Fruit fly (Drosophila melanogaster) whole organism, prepupa: ENCODE data around the gene Caper.

Source experiments
- Blimp-1 ChIP-seq: fragments of 200-800 bp; sonication (Bioruptor generic); optimal IDR thresholded peaks from 3 replicates; lab custom pipeline; 2017; ENCODE audit warnings: missing biosample characterization, missing genetic modification characterization, mild to moderate bottlenecking, moderate library complexity, missing genetic modification reagents
- CG11294 ChIP-seq: fragments of 200-800 bp; sonication (Bioruptor generic); IDR thresholded peaks from 2 replicates; pipeline ENCODE4 v1.3.6; 2022; ENCODE audit warnings: missing biosample characterization, missing genetic modification characterization
- CG11762 ChIP-seq: fragments of 200-800 bp; sonication (Bioruptor generic); optimal IDR thresholded peaks from 3 replicates; lab custom pipeline; 2016; ENCODE audit warnings: missing biosample characterization, missing genetic modification characterization; ENCODE audit not compliant: insufficient read depth
- CG11902 ChIP-seq: fragments of 200-800 bp; sonication (Bioruptor generic); optimal IDR thresholded peaks from 3 replicates; lab custom pipeline; 2016; ENCODE audit warnings: missing biosample characterization, missing genetic modification characterization
- CG1621 ChIP-seq: fragments of 200-800 bp; sonication (Bioruptor generic); optimal IDR thresholded peaks from 3 replicates; lab custom pipeline; 2018; ENCODE audit warnings: missing biosample characterization, mild to moderate bottlenecking, missing genetic modification characterization
- CG3032 ChIP-seq: fragments of 200-800 bp; optimal IDR thresholded peaks from 2 replicates; lab custom pipeline; 2019; ENCODE audit warnings: missing biosample characterization, mild to moderate bottlenecking, missing genetic modification characterization, moderate library complexity
- CG31627 ChIP-seq: fragments of 200-800 bp; sonication (Bioruptor generic); optimal IDR thresholded peaks from 3 replicates; lab custom pipeline; 2016; ENCODE audit warnings: missing biosample characterization, missing genetic modification characterization
- CG32006 ChIP-seq: fragments of 200-800 bp; sonication (Bioruptor generic); optimal IDR thresholded peaks from 3 replicates; lab custom pipeline; 2017; ENCODE audit warnings: missing biosample characterization, mild to moderate bottlenecking, missing genetic modification characterization
- CG34406 ChIP-seq: fragments of 200-800 bp; sonication (Bioruptor generic); optimal IDR thresholded peaks from 3 replicates; lab custom pipeline; 2016; ENCODE audit warnings: missing biosample characterization, missing genetic modification characterization
- CG3919 ChIP-seq: fragments of 200-800 bp; sonication (Bioruptor generic); optimal IDR thresholded peaks from 3 replicates; lab custom pipeline; 2016; ENCODE audit warnings: missing biosample characterization, missing genetic modification characterization
- CG4318 ChIP-seq: fragments of 200-800 bp; sonication (Bioruptor generic); optimal IDR thresholded peaks from 3 replicates; lab custom pipeline; 2017; ENCODE audit warnings: missing biosample characterization, mild to moderate bottlenecking, missing genetic modification characterization
- CG6163 ChIP-seq: fragments of 200-800 bp; sonication (Bioruptor generic); IDR thresholded peaks from 3 replicates; pipeline ENCODE4 v1.3.6; 2022; ENCODE audit warnings: missing biosample characterization, missing genetic modification characterization
- CG6792 ChIP-seq: fragments of 200-800 bp; sonication (Bioruptor generic); optimal IDR thresholded peaks from 3 replicates; lab custom pipeline; 2016; ENCODE audit warnings: missing biosample characterization, missing genetic modification characterization
- CG6808 ChIP-seq: fragments of 200-800 bp; sonication (Bioruptor generic); optimal IDR thresholded peaks from 3 replicates; lab custom pipeline; 2017; ENCODE audit warnings: missing biosample characterization, missing genetic modification characterization, mild to moderate bottlenecking, moderate library complexity, missing genetic modification reagents
- CG7368 ChIP-seq: fragments of 200-800 bp; sonication (Bioruptor generic); optimal IDR thresholded peaks from 3 replicates; lab custom pipeline; 2016; ENCODE audit warnings: missing biosample characterization, missing genetic modification characterization
- CG8319 ChIP-seq: fragments of 200-800 bp; sonication (Bioruptor generic); optimal IDR thresholded peaks from 3 replicates; lab custom pipeline; 2016; ENCODE audit warnings: missing biosample characterization, missing genetic modification characterization
- CG8632 ChIP-seq: fragments of 200-800 bp; sonication (Bioruptor generic); optimal IDR thresholded peaks from 3 replicates; lab custom pipeline; 2016; ENCODE audit warnings: missing biosample characterization, missing genetic modification characterization
- CG9139 ChIP-seq: fragments of 200-800 bp; sonication (Bioruptor generic); optimal IDR thresholded peaks from 3 replicates; lab custom pipeline; 2017; ENCODE audit warnings: missing biosample characterization, mild to moderate bottlenecking, missing genetic modification characterization
- Eip75B ChIP-seq: fragments of 200-800 bp; sonication (Bioruptor generic); optimal IDR thresholded peaks from 3 replicates; lab custom pipeline; 2016; ENCODE audit warnings: missing biosample characterization, missing genetic modification characterization
- Eip78C ChIP-seq: fragments of 200-800 bp; sonication (Bioruptor generic); peaks from one replicate; lab custom pipeline; 2016; ENCODE audit warnings: missing biosample characterization, missing genetic modification characterization
- Eip93F ChIP-seq: fragments of 200-800 bp; sonication (Bioruptor generic); optimal IDR thresholded peaks from 2 replicates; lab custom pipeline; 2016; ENCODE audit warnings: missing biosample characterization, mild to moderate bottlenecking, missing genetic modification characterization
- Ets21C ChIP-seq: fragments of 200-800 bp; sonication (Bioruptor generic); optimal IDR thresholded peaks from 3 replicates; lab custom pipeline; 2016; ENCODE audit warnings: missing biosample characterization, missing genetic modification characterization
- Ets96B ChIP-seq: fragments of 200-800 bp; optimal IDR thresholded peaks from 2 replicates; lab custom pipeline; 2019; ENCODE audit warnings: missing biosample characterization, mild to moderate bottlenecking, missing genetic modification characterization, moderate library complexity
- Gug ChIP-seq: fragments of 200-800 bp; sonication (Bioruptor generic); IDR thresholded peaks from 2 replicates; pipeline ENCODE4 v1.3.6; 2022; ENCODE audit warnings: missing biosample characterization, missing genetic modification characterization
- Hr39 ChIP-seq: fragments of 200-800 bp; sonication (Bioruptor generic); optimal IDR thresholded peaks from 2 replicates; lab custom pipeline; 2016; ENCODE audit warnings: missing biosample characterization, missing genetic modification characterization
- Hr4 ChIP-seq: fragments of 200-800 bp; sonication (Bioruptor generic); optimal IDR thresholded peaks from 3 replicates; lab custom pipeline; 2016; ENCODE audit warnings: missing biosample characterization, missing genetic modification characterization
- Met ChIP-seq: fragments of 200-800 bp; sonication (Bioruptor generic); optimal IDR thresholded peaks from 3 replicates; lab custom pipeline; 2016; ENCODE audit warnings: missing biosample characterization, missing genetic modification characterization
- OdsH ChIP-seq: fragments of 200-800 bp; sonication (Bioruptor generic); optimal IDR thresholded peaks from 3 replicates; lab custom pipeline; 2016; ENCODE audit warnings: missing biosample characterization, missing genetic modification characterization
- Smox ChIP-seq: fragments of 200-800 bp; sonication (Bioruptor generic); optimal IDR thresholded peaks from 3 replicates; lab custom pipeline; 2016; ENCODE audit warnings: missing biosample characterization, missing genetic modification characterization
- Sox102F ChIP-seq: fragments of 200-800 bp; sonication (Bioruptor generic); optimal IDR thresholded peaks from 2 replicates; lab custom pipeline; 2016; ENCODE audit warnings: missing biosample characterization, mild to moderate bottlenecking, missing genetic modification characterization
- Sox14 ChIP-seq: fragments of 200-800 bp; sonication (Bioruptor generic); optimal IDR thresholded peaks from 3 replicates; lab custom pipeline; 2016; ENCODE audit warnings: missing biosample characterization, missing genetic modification characterization
- Sox15 ChIP-seq: fragments of 200-800 bp; sonication (Bioruptor generic); optimal IDR thresholded peaks from 3 replicates; lab custom pipeline; 2016; ENCODE audit warnings: missing biosample characterization, missing genetic modification characterization
- acj6 ChIP-seq: fragments of 200-800 bp; sonication (Bioruptor generic); optimal IDR thresholded peaks from 3 replicates; lab custom pipeline; 2016; ENCODE audit warnings: missing biosample characterization, missing genetic modification characterization
- cyc ChIP-seq: fragments of 200-800 bp; sonication (Bioruptor generic); optimal IDR thresholded peaks from 3 replicates; lab custom pipeline; 2016; ENCODE audit warnings: missing biosample characterization, missing genetic modification characterization
- dac ChIP-seq: fragments of 200-800 bp; sonication (Bioruptor generic); optimal IDR thresholded peaks from 2 replicates; lab custom pipeline; 2017; ENCODE audit warnings: missing biosample characterization, mild to moderate bottlenecking, missing genetic modification characterization
- esn ChIP-seq: fragments of 200-800 bp; sonication (Bioruptor generic); optimal IDR thresholded peaks from 2 replicates; lab custom pipeline; 2016; ENCODE audit warnings: missing biosample characterization, mild to moderate bottlenecking, missing genetic modification characterization, moderate library complexity
- fd59A ChIP-seq: fragments of 200-800 bp; sonication (Bioruptor generic); optimal IDR thresholded peaks from 2 replicates; lab custom pipeline; 2017; ENCODE audit warnings: missing biosample characterization, mild to moderate bottlenecking, missing genetic modification characterization, missing genetic modification reagents
- fd85E ChIP-seq: fragments of 200-800 bp; sonication (Bioruptor generic); optimal IDR thresholded peaks from 3 replicates; lab custom pipeline; 2016; ENCODE audit warnings: missing biosample characterization, missing genetic modification characterization
- lz ChIP-seq: fragments of 200-800 bp; sonication (Bioruptor generic); optimal IDR thresholded peaks from 3 replicates; lab custom pipeline; 2016; ENCODE audit warnings: missing biosample characterization, missing genetic modification characterization
- net ChIP-seq: fragments of 200-800 bp; sonication (Bioruptor generic); optimal IDR thresholded peaks from 3 replicates; lab custom pipeline; 2016; ENCODE audit warnings: missing biosample characterization, missing genetic modification characterization
- salr ChIP-seq, 2 experiments: fragments of 200-800 bp; sonication (Bioruptor generic); optimal IDR thresholded peaks; 3 replicates each; lab custom pipeline; 2016 to 2018; ENCODE audit warnings: missing biosample characterization in 2 of 2, missing genetic modification characterization in 2 of 2, mild to moderate bottlenecking in 1 of 2
- ss ChIP-seq, 2 experiments: fragments of 200-800 bp; sonication (Bioruptor generic); optimal IDR thresholded peaks; 2 replicates in 1 of 2; 3 replicates in 1 of 2; lab custom pipeline; 2017 to 2018; ENCODE audit warnings: mild to moderate bottlenecking in 2 of 2, missing biosample characterization in 2 of 2, missing genetic modification characterization in 2 of 2, moderate library complexity in 1 of 2
- svp ChIP-seq: fragments of 200-800 bp; sonication (Bioruptor generic); peaks from one replicate; lab custom pipeline; 2016; ENCODE audit warnings: missing biosample characterization, missing genetic modification characterization
- topi ChIP-seq: fragments of 200-800 bp; sonication (Bioruptor generic); optimal IDR thresholded peaks from 3 replicates; lab custom pipeline; 2016; ENCODE audit warnings: missing biosample characterization, missing genetic modification characterization
- vri ChIP-seq: fragments of 200-800 bp; sonication (Bioruptor generic); optimal IDR thresholded peaks from 3 replicates; lab custom pipeline; 2016; ENCODE audit warnings: missing biosample characterization, mild to moderate bottlenecking, missing genetic modification characterization

The Caper gene

DNA sequence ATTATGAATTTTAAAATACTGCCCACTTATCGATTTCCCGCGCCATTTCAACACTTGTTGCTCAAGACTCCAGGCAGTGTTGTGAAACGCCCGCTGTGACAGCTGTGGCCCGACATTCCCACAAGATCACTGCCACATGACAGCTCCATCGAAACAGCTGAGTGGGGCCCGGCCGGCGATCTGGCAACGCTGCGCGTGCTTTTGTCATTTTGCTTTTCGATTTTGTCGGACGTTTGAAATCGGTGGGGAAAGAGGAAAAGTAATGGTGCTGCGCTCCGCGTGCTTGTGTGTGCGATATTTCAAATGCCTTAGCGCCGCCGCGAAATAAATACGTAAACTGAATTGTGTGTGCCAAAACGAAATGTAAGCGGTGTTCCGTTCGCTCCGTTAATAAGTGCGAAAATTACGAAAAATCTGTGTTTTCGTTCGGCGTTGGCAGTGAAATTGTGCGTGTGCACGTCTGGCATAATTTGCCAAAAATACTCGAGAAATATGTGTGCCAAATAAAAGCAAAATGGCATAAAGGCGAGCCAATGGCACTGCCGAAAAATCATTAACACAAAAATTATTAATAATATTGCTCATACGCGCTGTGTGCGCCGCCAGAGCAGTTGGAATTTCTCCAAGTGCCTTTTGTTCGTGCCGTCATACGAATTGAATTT, 9.8 kb downstream of the Caper start (continued):
- TF ChIP-seq CG3919 (GFP tag; lab: Kevin White, UChicago) (peak; percentile 38), Ets21C (GFP tag; lab: Kevin White, UChicago) (no peak), Eip75B (peak; percentile 50), topi (GFP tag; lab: Kevin White, UChicago) (peak; percentile 3), salr (GFP tag; optimal IDR thresholded peaks at IDR 0.05; lab: Kevin White, UChicago) (peak in 1 of 2 experiments; percentile 66), CG6163 (peak; percentile 73), CG4318 (GFP tag; lab: Kevin White, UChicago) (peak; percentile 50), CG3032 (tag; lab: Kevin White, UChicago) (no peak), esn (GFP tag; lab: Kevin White, UChicago) (peak; percentile 47), CG6792 (GFP tag; lab: Kevin White, UChicago) (no peak), Gug (GFP tag; lab: Robert Waterston, UW) (peak; percentile 72), Sox14 (GFP tag; lab: Kevin White, UChicago) (peak; percentile 13), ss (GFP tag; optimal IDR thresholded peaks at IDR 0.05; lab: Kevin White, UChicago) (peak in 1 of 2 experiments; percentile 38), Smox (GFP tag; lab: Kevin White, UChicago) (peak; percentile 19), Hr39 (GFP tag; lab: Kevin White, UChicago) (peak; percentile 31), lz (peak; percentile 21), Sox102F (peak; percentile 61)

DNA sequence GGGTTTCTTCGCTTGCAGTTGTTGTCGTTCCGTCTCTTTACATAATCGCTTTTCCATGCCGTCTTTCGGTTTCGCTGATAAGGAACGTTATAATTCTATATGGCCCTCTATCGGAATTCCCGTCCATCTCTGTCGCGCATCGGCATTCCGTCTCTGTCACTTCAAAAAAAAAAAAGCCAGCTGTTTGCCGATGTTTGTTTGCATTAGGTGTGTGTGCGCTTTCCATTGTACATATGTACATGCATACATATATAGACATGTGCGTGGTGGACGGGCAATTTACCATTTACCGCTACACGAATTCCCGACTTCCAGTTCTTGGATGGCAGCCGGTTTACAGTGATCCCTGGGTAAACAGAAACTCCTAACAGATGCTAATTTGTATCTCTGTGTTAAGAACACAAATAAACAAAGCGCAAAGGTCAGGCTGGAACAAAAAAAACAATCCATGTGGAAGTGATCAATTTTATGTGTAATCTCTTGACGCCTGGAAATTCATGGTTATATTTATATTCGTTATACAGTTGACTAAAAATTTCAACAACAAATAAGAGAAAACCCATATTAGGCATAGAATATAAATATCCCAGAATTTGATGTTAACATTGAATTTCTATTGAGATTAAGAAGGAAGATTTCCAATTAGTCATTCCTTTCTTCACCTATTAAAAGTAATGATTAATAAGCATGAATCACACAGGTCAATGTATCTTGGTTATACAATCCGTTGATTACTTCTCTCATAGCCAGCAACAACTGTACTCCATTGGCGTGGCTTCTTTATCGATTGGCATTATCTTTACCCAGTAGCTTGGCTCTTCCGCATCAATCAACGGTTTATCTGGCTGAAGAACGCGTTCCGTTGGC, 10.8 kb downstream of the Caper start:
- TF ChIP-seq CG8319 (GFP tag; lab: Kevin White, UChicago) (peak; percentile 16), Sox14 (GFP tag; lab: Kevin White, UChicago) (peak; percentile 49), CG3919 (GFP tag; lab: Kevin White, UChicago) (peak; percentile 24), CG34406 (peak; percentile 32), CG6792 (GFP tag; lab: Kevin White, UChicago) (no peak), Smox (GFP tag; lab: Kevin White, UChicago) (peak; percentile 61), CG3032 (tag; lab: Kevin White, UChicago) (peak; percentile 20), CG31627 (GFP tag; lab: Kevin White, UChicago) (peak; percentile 50), fd59A (peak; percentile 20), dac (no peak), CG6808 (GFP tag; lab: Kevin White, UChicago) (peak; percentile 45), fd85E (GFP tag; lab: Kevin White, UChicago) (no peak), net (GFP tag; lab: Kevin White, UChicago) (peak; percentile 22), Blimp-1 (GFP tag; lab: Kevin White, UChicago) (peak; percentile 52), CG6163 (peak; percentile 32; the same call in 2 of the 3 replicates), Ets21C (GFP tag; lab: Kevin White, UChicago) (peak; percentile 3), esn (GFP tag; lab: Kevin White, UChicago) (peak; percentile 73), CG11294 (GFP tag; lab: Robert Waterston, UW) (0 out of 2 replicates have a peak, but pooled peaks have one; percentile 5), CG11762 (GFP tag; lab: Kevin White, UChicago) (no peak), CG32006 (peak; percentile 63), cyc (GFP tag; lab: Kevin White, UChicago) (peak; percentile 57), CG8632 (peak; percentile 28), CG1621 (tag; lab: Kevin White, UChicago) (no peak), acj6 (GFP tag; lab: Kevin White, UChicago) (peak; percentile 52), Eip93F (GFP tag; lab: Kevin White, UChicago) (peak; percentile 22), Hr39 (GFP tag; lab: Kevin White, UChicago) (peak; percentile 58), Hr4 (GFP tag; lab: Kevin White, UChicago) (peak; percentile 24), OdsH (GFP tag; lab: Kevin White, UChicago) (peak; percentile 44), vri (peak; percentile 79), svp (GFP tag; lab: Kevin White, UChicago) (peak; percentile 88), Met (GFP tag; lab: Kevin White, UChicago) (peak; percentile 66), CG11902 (peak; percentile 3), Sox15 (GFP tag; lab: Kevin White, UChicago) (no peak), Ets96B (tag; lab: Kevin White, UChicago) (no peak), CG9139 (no peak), CG7368 (GFP tag; lab: Kevin White, UChicago) (no peak), Eip75B (peak; percentile 42), Eip78C (GFP tag; lab: Kevin White, UChicago) (peak; percentile 86), lz (peak; percentile 55), Gug (GFP tag; lab: Robert Waterston, UW) (no peak)
